Fruit fly (Drosophila melanogaster) whole organism, embryonic: ENCODE results near the gene mirr.

ENCODE experiments used
- Abd-B ChIP-seq: fragments of 200-800 bp; sonication (Bioruptor generic); optimal IDR thresholded peaks from 2 replicates; lab custom pipeline; 2018; ENCODE audit warnings: missing biosample characterization, mild to moderate bottlenecking, missing genetic modification characterization, moderate library complexity
- Adf1 ChIP-seq: fragments of 200-800 bp; sonication (Bioruptor generic); IDR thresholded peaks from 2 replicates; pipeline ENCODE4 v1.3.6; 2022; ENCODE audit warnings: missing biosample characterization, missing genetic modification characterization
- B-H1 ChIP-seq: fragments of 200-800 bp; sonication (Bioruptor generic); IDR thresholded peaks from 3 replicates; pipeline ENCODE4 v1.3.6; 2022; ENCODE audit warnings: missing biosample characterization, missing genetic modification characterization
- CG10321 ChIP-seq: fragments of 200-800 bp; sonication (Bioruptor generic); IDR thresholded peaks from 2 replicates; pipeline ENCODE4 v1.3.6; 2022; ENCODE audit warnings: missing biosample characterization, missing genetic modification characterization
- CG10543 ChIP-seq: fragments of 200-800 bp; sonication (Bioruptor generic); optimal IDR thresholded peaks from 3 replicates; lab custom pipeline; 2017; ENCODE audit warnings: missing biosample characterization, mild to moderate bottlenecking, missing genetic modification characterization, moderate library complexity
- CG11456 ChIP-seq: fragments of 200-800 bp; sonication (Bioruptor generic); IDR thresholded peaks from 3 replicates; pipeline ENCODE4 v1.3.6; 2022; ENCODE audit warnings: missing biosample characterization, missing genetic modification characterization
- CG11504 ChIP-seq: fragments of 200-800 bp; sonication (Bioruptor generic); optimal IDR thresholded peaks from 3 replicates; lab custom pipeline; 2019; ENCODE audit warnings: missing biosample characterization, mild to moderate bottlenecking, missing genetic modification characterization, moderate library complexity
- CG15696 ChIP-seq: fragments of 200-800 bp; sonication (Bioruptor generic); optimal IDR thresholded peaks from 2 replicates; lab custom pipeline; 2019; ENCODE audit warnings: missing biosample characterization, mild to moderate bottlenecking, missing genetic modification characterization, moderate library complexity
- CG1602 ChIP-seq: fragments of 200-800 bp; sonication (Bioruptor generic); optimal IDR thresholded peaks from 3 replicates; lab custom pipeline; 2016; ENCODE audit warnings: missing biosample characterization, missing genetic modification characterization
- CG17568 ChIP-seq: fragments of 200-800 bp; sonication (Bioruptor generic); optimal IDR thresholded peaks from 2 replicates; lab custom pipeline; 2018; ENCODE audit warnings: missing biosample characterization, mild to moderate bottlenecking, missing genetic modification characterization, moderate library complexity
- CG2199 ChIP-seq: fragments of 200-800 bp; sonication (Bioruptor generic); IDR thresholded peaks from 3 replicates; pipeline ENCODE4 v1.3.6; 2022; ENCODE audit warnings: missing biosample characterization, missing genetic modification characterization
- CG4360 ChIP-seq: fragments of 200-800 bp; sonication (Bioruptor generic); IDR thresholded peaks from 2 replicates; pipeline ENCODE4 v1.3.6; 2022; ENCODE audit warnings: missing biosample characterization, missing genetic modification characterization
- CG4730 ChIP-seq: fragments of 200-800 bp; sonication (Bioruptor generic); IDR thresholded peaks from 2 replicates; pipeline ENCODE4 v1.3.6; 2022; ENCODE audit warnings: missing biosample characterization, missing genetic modification characterization
- CG5180 ChIP-seq: fragments of 200-800 bp; sonication (Bioruptor generic); optimal IDR thresholded peaks from 3 replicates; lab custom pipeline; 2017; ENCODE audit warnings: missing biosample characterization, missing genetic modification characterization, mild to moderate bottlenecking, moderate library complexity, missing genetic modification reagents
- CG6254 ChIP-seq: fragments of 200-800 bp; sonication (Bioruptor generic); optimal IDR thresholded peaks from 3 replicates; lab custom pipeline; 2017; ENCODE audit warnings: mild to moderate bottlenecking, missing biosample characterization, missing genetic modification reagents, missing genetic modification characterization
- CG8478 ChIP-seq: fragments of >200 bp; optimal IDR thresholded peaks from 2 replicates; lab custom pipeline; 2018
- CG9727 ChIP-seq: fragments of 200-800 bp; sonication (Bioruptor generic); optimal IDR thresholded peaks from 3 replicates; lab custom pipeline; 2017; ENCODE audit warnings: missing biosample characterization, mild to moderate bottlenecking, missing genetic modification characterization
- Camta ChIP-seq: fragments of 200-800 bp; sonication (Bioruptor generic); optimal IDR thresholded peaks from 2 replicates; lab custom pipeline; 2016; ENCODE audit warnings: missing biosample characterization, missing genetic modification characterization
- Deaf1 ChIP-seq: fragments of 200-800 bp; optimal IDR thresholded peaks from 3 replicates; lab custom pipeline; 2019; ENCODE audit warnings: missing biosample characterization, mild to moderate bottlenecking, missing genetic modification characterization, moderate library complexity
- Doc2 ChIP-seq: fragments of 200-800 bp; sonication (Bioruptor generic); IDR thresholded peaks from 2 replicates; pipeline ENCODE4 v1.3.6; 2022; ENCODE audit warnings: missing biosample characterization, missing genetic modification characterization
- Ets65A ChIP-seq: fragments of 200-800 bp; sonication (Bioruptor generic); peaks from one replicate; lab custom pipeline; 2016; ENCODE audit warnings: missing biosample characterization, missing genetic modification characterization
- Hmr ChIP-seq: fragments of 200-800 bp; sonication (Bioruptor generic); optimal IDR thresholded peaks from 3 replicates; lab custom pipeline; 2017; ENCODE audit warnings: mild to moderate bottlenecking, missing biosample characterization, missing genetic modification reagents, missing genetic modification characterization
- Jarid2 ChIP-seq: fragments of 200-800 bp; sonication (Bioruptor generic); optimal IDR thresholded peaks from 3 replicates; lab custom pipeline; 2017; ENCODE audit warnings: mild to moderate bottlenecking, missing biosample characterization, missing genetic modification reagents, missing genetic modification characterization
- Nf-YB ChIP-seq: fragments of 200-800 bp; sonication (Bioruptor generic); optimal IDR thresholded peaks from 3 replicates; lab custom pipeline; 2019; ENCODE audit warnings: missing biosample characterization, mild to moderate bottlenecking, missing genetic modification characterization, moderate library complexity
- Nf-YC ChIP-seq: fragments of 200-800 bp; optimal IDR thresholded peaks from 3 replicates; lab custom pipeline; 2019; ENCODE audit warnings: missing biosample characterization, mild to moderate bottlenecking, missing genetic modification characterization, moderate library complexity
- Sry-β ChIP-seq: fragments of 200-800 bp; sonication (Bioruptor generic); optimal IDR thresholded peaks from 2 replicates; lab custom pipeline; 2018; ENCODE audit warnings: missing biosample characterization, mild to moderate bottlenecking, missing genetic modification characterization, moderate library complexity
- Trl ChIP-seq, 3 experiments: fragments of >200 bp in 2 of 3; fragments of 200-800 bp in 1 of 3; sonication (Bioruptor generic) in 1 of 3; optimal IDR thresholded peaks; 2 replicates in 1 of 3; 3 replicates in 2 of 3; lab custom pipeline; 2016 to 2017; ENCODE audit warnings: missing biosample characterization in 1 of 3, missing genetic modification characterization in 1 of 3
- abd-A ChIP-seq: fragments of 200-800 bp; sonication (Bioruptor generic); optimal IDR thresholded peaks from 3 replicates; lab custom pipeline; 2019; ENCODE audit warnings: missing biosample characterization, mild to moderate bottlenecking, missing genetic modification characterization, moderate library complexity
- cato ChIP-seq: fragments of 200-800 bp; sonication (Bioruptor generic); optimal IDR thresholded peaks from 2 replicates; lab custom pipeline; 2016; ENCODE audit warnings: missing biosample characterization, missing genetic modification characterization, borderline replicate concordance
- cg ChIP-seq: fragments of 200-800 bp; sonication (Bioruptor generic); optimal IDR thresholded peaks from 3 replicates; lab custom pipeline; 2019; ENCODE audit warnings: missing biosample characterization, mild to moderate bottlenecking, missing genetic modification characterization, moderate library complexity
- chm ChIP-seq: fragments of 200-800 bp; sonication (Bioruptor generic); IDR thresholded peaks from 2 replicates; pipeline ENCODE4 v1.3.6; 2022; ENCODE audit warnings: missing biosample characterization, missing genetic modification characterization
- ci ChIP-seq: fragments of 200-800 bp; sonication (Bioruptor generic); IDR thresholded peaks from 3 replicates; pipeline ENCODE4 v1.3.6; 2022; ENCODE audit warnings: missing biosample characterization, missing genetic modification characterization
- crol ChIP-seq: fragments of 200-800 bp; sonication (Bioruptor generic); IDR thresholded peaks from 2 replicates; pipeline ENCODE4 v1.3.6; 2022; ENCODE audit warnings: missing biosample characterization, missing genetic modification characterization
- hb ChIP-seq: fragments of 200-800 bp; sonication (Bioruptor generic); IDR thresholded peaks from 3 replicates; pipeline ENCODE4 v1.3.6; 2022; ENCODE audit warnings: missing biosample characterization, missing genetic modification characterization; ENCODE audit not compliant: partially characterized antibody
- kni ChIP-seq: fragments of 200-800 bp; sonication (Bioruptor generic); optimal IDR thresholded peaks from 3 replicates; lab custom pipeline; 2017; ENCODE audit warnings: mild to moderate bottlenecking, missing biosample characterization, missing genetic modification reagents, missing genetic modification characterization
- mirr ChIP-seq: fragments of 200-800 bp; sonication (Bioruptor generic); optimal IDR thresholded peaks from 3 replicates; lab custom pipeline; 2018; ENCODE audit warnings: missing biosample characterization, mild to moderate bottlenecking, missing genetic modification characterization
- nerfin-1 ChIP-seq: fragments of 200-800 bp; sonication (Bioruptor generic); optimal IDR thresholded peaks from 3 replicates; lab custom pipeline; 2019; ENCODE audit warnings: missing biosample characterization, mild to moderate bottlenecking, missing genetic modification characterization, moderate library complexity
- oc ChIP-seq: fragments of 200-800 bp; sonication (Bioruptor generic); optimal IDR thresholded peaks from 2 replicates; lab custom pipeline; 2018; ENCODE audit warnings: missing biosample characterization, mild to moderate bottlenecking, missing genetic modification characterization, moderate library complexity
- sd ChIP-seq: fragments of 200-800 bp; sonication (Bioruptor generic); optimal IDR thresholded peaks from 3 replicates; lab custom pipeline; 2018; ENCODE audit warnings: missing biosample characterization, mild to moderate bottlenecking, missing genetic modification characterization, moderate library complexity
- sqz ChIP-seq: fragments of 200-800 bp; sonication (Bioruptor generic); optimal IDR thresholded peaks from 3 replicates; lab custom pipeline; 2018; ENCODE audit warnings: missing biosample characterization, mild to moderate bottlenecking, missing genetic modification characterization
- vfl ChIP-seq: fragments of 200-800 bp; sonication (Bioruptor generic); optimal IDR thresholded peaks from 2 replicates; lab custom pipeline; 2016; ENCODE audit warnings: missing biosample characterization, missing genetic modification characterization
- vvl ChIP-seq: fragments of 200-800 bp; sonication (Bioruptor generic); IDR thresholded peaks from 2 replicates; pipeline ENCODE4 v1.3.6; 2022; ENCODE audit warnings: missing biosample characterization, missing genetic modification characterization
- zfh2 ChIP-seq: fragments of 200-800 bp; sonication (Bioruptor generic); optimal IDR thresholded peaks from 2 replicates; lab custom pipeline; 2016; ENCODE audit warnings: missing biosample characterization, missing genetic modification characterization

Gene mirr

dm6 chr3L:12684690-12685089 lies 8.7 kb upstream of the mirr start (continued):
- TF ChIP-seq CG4360 (peak; percentile 53; the same call in 1 of the 2 replicates), CG11456 (GFP tag; lab: Robert Waterston, UW) (no peak), CG1602 (GFP tag; lab: Kevin White, UChicago) (peak; percentile 53), Hmr (GFP tag; lab: Kevin White, UChicago) (no peak), CG9727 (peak; percentile 78), cato (GFP tag; lab: Kevin White, UChicago) (peak; percentile 15), Sry-β (GFP tag; lab: Kevin White, UChicago) (peak; percentile 17), CG15696 (peak; percentile 87), sd (no peak)

DNA sequence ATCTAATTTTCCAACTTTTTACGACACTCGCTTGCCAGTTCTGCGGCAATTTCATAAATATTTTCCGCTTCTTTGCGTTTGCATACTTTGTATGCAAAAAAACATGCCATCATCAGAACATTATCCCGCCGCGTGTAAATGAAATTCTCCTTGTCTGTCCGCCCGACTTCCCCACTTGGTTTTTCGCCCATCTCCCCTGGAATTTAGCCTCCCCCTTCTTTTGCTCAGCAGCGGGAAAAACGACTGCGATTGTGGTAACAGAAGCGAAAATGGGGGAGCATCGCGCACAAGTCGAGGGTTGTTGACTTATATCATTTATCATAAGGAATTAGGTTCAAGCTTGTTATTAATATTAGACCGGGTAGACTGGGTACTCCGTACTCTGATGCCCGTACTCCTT lies 7.3 kb upstream of the mirr start:
- TF ChIP-seq sqz (peak; percentile 21), crol (GFP tag; lab: Robert Waterston, UW) (peak; percentile 36; the same call in 1 of the 2 replicates), mirr (GFP tag; lab: Kevin White, UChicago) (peak; percentile 80), B-H1 (no peak), sd (peak; percentile 43), abd-A (tag; lab: Kevin White, UChicago) (peak; percentile 9), nerfin-1 (peak; percentile 63), CG6254 (GFP tag; lab: Kevin White, UChicago) (no peak), hb (0 out of 3 replicates have a peak, but pooled peaks have one; percentile 28)
- TF ChIP-seq, all 482 proteins: peak for 7

DNA sequence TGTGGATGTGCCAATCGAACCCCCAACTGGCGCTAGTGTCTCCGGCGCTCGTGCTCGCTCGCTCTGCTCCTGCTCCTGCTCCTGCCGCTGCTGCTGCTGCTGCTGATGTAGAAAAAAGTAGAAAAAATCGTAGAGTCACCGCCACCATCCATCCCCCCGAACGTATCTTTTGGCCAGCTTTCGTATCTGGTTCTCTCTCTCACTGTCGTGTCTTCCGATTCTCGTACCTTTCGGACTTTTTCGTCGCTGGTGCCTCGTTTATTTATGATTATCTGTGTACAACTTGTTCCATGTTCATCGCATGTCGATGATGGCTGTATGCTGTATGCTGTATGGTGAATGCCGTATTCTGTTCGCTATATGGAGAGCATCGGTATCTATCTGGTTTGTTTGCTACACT lies 4.7 kb upstream of the mirr start:
- peak; percentile 43 for TF ChIP-seq Nf-YC (tag; lab: Kevin White, UChicago)
- TF ChIP-seq CG4730 (GFP tag; lab: Robert Waterston, UW): no peak
- 0 out of 3 replicates have a peak, but pooled peaks have one; percentile 16 for TF ChIP-seq ci (GFP tag; lab: Robert Waterston, UW)
- TF ChIP-seq mirr (GFP tag; lab: Kevin White, UChicago): peak; percentile 85
- peak; percentile 27 for TF ChIP-seq CG5180 (GFP tag; lab: Kevin White, UChicago)
- 0 out of 2 replicates have a peak, but pooled peaks have one; percentile 32 for TF ChIP-seq crol (GFP tag; lab: Robert Waterston, UW)
- TF ChIP-seq Nf-YB (GFP tag; lab: Kevin White, UChicago): peak; percentile 15
- TF ChIP-seq Camta: no peak
- peak; percentile 88 for TF ChIP-seq Deaf1 (tag; lab: Kevin White, UChicago)

DNA sequence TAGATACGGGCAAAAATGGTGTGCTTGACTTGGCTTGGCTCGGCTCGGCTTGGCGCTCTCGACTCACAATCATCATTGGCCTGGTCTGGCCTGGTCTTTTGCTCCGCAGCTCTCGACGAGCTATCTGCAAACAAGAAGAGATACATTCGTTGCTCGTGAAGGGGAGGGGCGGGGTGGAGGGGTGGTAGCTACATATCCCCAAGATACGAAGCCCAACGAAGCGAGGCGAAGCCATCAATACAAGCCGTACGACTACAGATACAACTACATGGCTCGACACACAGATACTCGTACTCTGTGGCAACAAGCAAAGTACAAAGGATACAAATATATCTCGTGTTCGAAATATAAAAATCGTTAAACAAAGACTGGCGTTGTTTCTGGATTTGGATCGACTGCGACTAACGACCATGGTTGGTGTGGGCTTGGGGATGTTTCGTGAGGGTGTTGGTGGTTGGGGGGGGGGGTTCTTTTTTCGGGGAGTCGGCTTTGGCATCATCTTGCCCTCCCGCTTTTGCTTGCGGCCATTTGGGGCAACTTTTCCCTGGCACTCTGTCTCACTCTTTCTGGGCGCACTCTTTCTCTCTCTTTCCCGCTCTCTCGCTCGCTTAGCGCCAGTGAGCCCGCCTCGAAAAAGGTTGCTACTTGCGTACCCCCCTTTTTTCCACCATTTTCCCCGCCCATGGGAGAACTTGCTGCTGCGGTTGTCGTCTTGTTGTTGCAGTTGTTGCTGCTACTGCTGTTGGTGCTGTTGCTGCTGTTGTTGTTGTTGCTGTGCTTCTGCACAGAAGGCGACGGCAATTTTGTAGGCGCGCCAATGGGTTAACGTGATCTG lies 2.9 kb upstream of the mirr start:
- TF ChIP-seq Doc2 (GFP tag; lab: Robert Waterston, UW) (no peak), CG17568 (GFP tag; lab: Kevin White, UChicago) (no peak), chm (GFP tag; lab: Robert Waterston, UW) (peak; percentile 55; the same call in 1 of the 2 replicates), CG2199 (GFP tag; lab: Robert Waterston, UW) (peak; percentile 38; the same call in 2 of the 3 replicates), Trl (optimal IDR thresholded peaks at IDR 0.05; lab: Kevin White, UChicago) (peak; percentile 14 to 25), Trl (GFP tag; optimal IDR thresholded peaks at IDR 0.05; lab: Kevin White, UChicago) (no peak), CG10543 (GFP tag; lab: Kevin White, UChicago) (peak; percentile 30), Ets65A (GFP tag; lab: Kevin White, UChicago) (peak; percentile 95), Jarid2 (GFP tag; lab: Kevin White, UChicago) (peak; percentile 45), Abd-B (no peak), crol (GFP tag; lab: Robert Waterston, UW) (peak; percentile 95), CG8478 (lab: Kevin White, UChicago) (peak; percentile 56), Deaf1 (tag; lab: Kevin White, UChicago) (peak; percentile 91), vvl (GFP tag; lab: Robert Waterston, UW) (peak; percentile 42; the same call in 1 of the 2 replicates), CG4360 (peak; percentile 90), zfh2 (GFP tag; lab: Kevin White, UChicago) (no peak), CG10321 (GFP tag; lab: Robert Waterston, UW) (peak; percentile 93), vfl (no peak), Adf1 (peak; percentile 75), oc (tag; lab: Kevin White, UChicago) (no peak), kni (GFP tag; lab: Kevin White, UChicago) (peak; percentile 17), abd-A (tag; lab: Kevin White, UChicago) (peak; percentile 69), CG11504 (tag; lab: Kevin White, UChicago) (peak; percentile 42), cg (peak; percentile 35)
